Fruit fly (Drosophila melanogaster): ENCODE data around the gene Axs.

- TF ChIP-seq CG17361 (GFP tag; IDR thresholded peaks at IDR 0.05) (no peak), odd (GFP tag; optimal IDR thresholded peaks at IDR 0.05) (no peak), nom (GFP tag; optimal IDR thresholded peaks at IDR 0.05) (no peak), fu2 (GFP tag; optimal IDR thresholded peaks at IDR 0.05) (no peak), Dbx (GFP tag; IDR thresholded peaks at IDR 0.05) (no peak), disco-r (GFP tag; optimal IDR thresholded peaks at IDR 0.05) (no peak), salm (tag; optimal IDR thresholded peaks at IDR 0.05) (no peak), CG3407 (GFP tag; optimal IDR thresholded peaks at IDR 0.05) (no peak), yki (optimal IDR thresholded peaks at IDR 0.05) (no peak), CG32767 (GFP tag; IDR thresholded peaks at IDR 0.05) (no peak), CG14441 (GFP tag; IDR thresholded peaks at IDR 0.05) (peak; percentile 54), tup (GFP tag; optimal IDR thresholded peaks at IDR 0.05) (no peak)
Measured at dm6 chrX:16690499-16690898, 6.8 kb upstream of the Axs start.

All from whole organism, embryonic.